Worm (Caenorhabditis elegans) whole organism, L3 larva: ENCODE measurements around the gene tag-294.

Experiments
- ceh-28 ChIP-seq: fragments of 150-350 bp; optimal IDR thresholded peaks from 2 replicates; lab custom pipeline; 2014; ENCODE audit warnings: missing biosample characterization, missing genetic modification reagents, missing genetic modification characterization
- nhr-25 ChIP-seq: sonication (generic microtip); optimal IDR thresholded peaks from 2 replicates; lab custom pipeline; 2017; ENCODE audit warnings: missing biosample characterization, missing genetic modification characterization
- sea-2 ChIP-seq: fragments of 150-350 bp; sonication (generic microtip); optimal IDR thresholded peaks from 4 replicates; lab custom pipeline; 2014; ENCODE audit warnings: missing biosample characterization, missing genetic modification reagents, missing genetic modification characterization
- tbx-2 ChIP-seq: sonication (generic microtip); optimal IDR thresholded peaks from 2 replicates; lab custom pipeline; 2016; ENCODE audit warnings: mild to moderate bottlenecking, missing genetic modification characterization, missing compliant biosample characterization

- TF ChIP-seq ceh-28 (tag; lab: Kevin White, UChicago) (peak; percentile 73), nhr-25 (tag; lab: Kevin White, UChicago) (no peak), sea-2 (peak; percentile 99), tbx-2 (tag; lab: Kevin White, UChicago) (peak; percentile 79)
These were observed 48.9 kb upstream of the tag-294 start for ce11 chrX:5811997-5812562.
